Worm (Caenorhabditis elegans): ENCODE results near the gene rbm-42.

Gene rbm-42

DNA sequence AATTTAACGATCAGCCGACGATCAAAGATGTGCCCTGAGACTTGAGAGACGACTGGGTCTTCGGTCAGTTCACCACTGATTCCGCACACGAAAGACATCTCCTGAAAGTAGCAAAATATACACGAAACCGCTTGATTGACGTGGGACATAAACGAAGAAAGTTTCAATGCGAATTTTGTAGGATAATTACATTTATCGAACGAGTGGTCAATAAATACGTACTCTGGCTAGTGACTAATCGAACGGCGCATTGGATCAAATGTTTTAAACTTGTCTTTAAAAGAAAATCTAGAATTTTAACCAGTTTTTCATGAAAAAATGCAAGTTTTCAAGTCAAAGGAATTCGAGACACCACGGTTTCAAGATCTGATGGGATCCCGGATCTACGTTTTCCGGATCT, 18.9 kb upstream of the rbm-42 start, which contains the start of gene prp-19:
Gene prp-19 (minus strand): TSS at position 101 of the 400 bp plus-strand sequence.
- no peak for TF ChIP-seq ces-1 (GFP tag; optimal IDR thresholded peaks at IDR 0.05)
- TF ChIP-seq mls-2 (tag; optimal IDR thresholded peaks at IDR 0.05) = no peak
- no peak for TF ChIP-seq ztf-11 (tag; optimal IDR thresholded peaks at IDR 0.05)
- no peak for TF ChIP-seq tbx-8 (GFP tag; optimal IDR thresholded peaks at IDR 0.05)
- no peak for TF ChIP-seq blmp-1 (tag; optimal IDR thresholded peaks at IDR 0.05)
- no peak for TF ChIP-seq cnd-1 (tag; optimal IDR thresholded peaks at IDR 0.05)
- TF ChIP-seq nhr-76 (tag; optimal IDR thresholded peaks at IDR 0.05) = no peak
- no peak for TF ChIP-seq ceh-39 (tag; optimal IDR thresholded peaks at IDR 0.05)
- no peak for TF ChIP-seq sptf-1 (tag; optimal IDR thresholded peaks at IDR 0.05)
- no peak for TF ChIP-seq snpc-4 (tag; optimal IDR thresholded peaks at IDR 0.05)
- TF ChIP-seq nhr-237 (tag; optimal IDR thresholded peaks at IDR 0.05) = no peak
- no peak for TF ChIP-seq sem-2 (GFP tag; optimal IDR thresholded peaks at IDR 0.05)
- TF ChIP-seq bed-3 (GFP tag; optimal IDR thresholded peaks at IDR 0.05) = no peak
- TF ChIP-seq unc-62 (GFP tag; optimal IDR thresholded peaks at IDR 0.05) = no peak
- TF ChIP-seq ham-2 (GFP tag; optimal IDR thresholded peaks at IDR 0.05) = no peak
- TF ChIP-seq unc-120 (tag; optimal IDR thresholded peaks at IDR 0.05; ENCODE audit: poor library complexity, severe bottlenecking) = no peak

DNA sequence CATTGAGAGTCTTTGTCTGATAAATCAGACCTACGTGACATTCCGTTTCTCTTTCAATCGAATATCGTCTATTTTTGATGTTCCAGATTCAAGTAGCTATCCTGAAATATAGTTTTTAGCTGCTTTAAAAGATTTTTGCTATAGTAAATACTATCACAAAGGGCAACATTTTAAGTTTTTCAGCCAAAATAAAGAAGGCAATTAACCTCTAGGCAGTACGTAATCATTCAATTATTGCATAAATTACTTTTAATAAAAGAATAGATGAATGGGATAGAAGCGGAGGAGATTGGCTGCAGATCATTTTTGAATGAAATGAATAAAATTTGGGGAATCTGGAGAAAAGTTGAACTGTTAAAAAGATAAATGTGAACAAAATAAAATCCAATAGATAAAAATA, 16.7 kb upstream of the rbm-42 start, which contains the start of gene ulp-1:
Gene ulp-1 (minus strand): TSS at position 101 of the 400 bp plus-strand sequence.
- TF ChIP-seq nhr-237 (tag; optimal IDR thresholded peaks at IDR 0.05) (no peak), mab-5 (tag; optimal IDR thresholded peaks at IDR 0.05) (no peak), nhr-76 (tag; optimal IDR thresholded peaks at IDR 0.05) (no peak), lin-32 (GFP tag; optimal IDR thresholded peaks at IDR 0.05) (no peak), ces-1 (GFP tag; optimal IDR thresholded peaks at IDR 0.05) (no peak), ham-2 (GFP tag; optimal IDR thresholded peaks at IDR 0.05) (no peak), nhr-12 (tag; optimal IDR thresholded peaks at IDR 0.05) (no peak), blmp-1 (tag; optimal IDR thresholded peaks at IDR 0.05) (no peak), ceh-43 (GFP tag; optimal IDR thresholded peaks at IDR 0.05) (no peak), nhr-28 (tag; optimal IDR thresholded peaks at IDR 0.05) (no peak), pha-4 (tag; optimal IDR thresholded peaks at IDR 0.05) (no peak), zip-8 (tag; optimal IDR thresholded peaks at IDR 0.05) (no peak), sptf-1 (tag; optimal IDR thresholded peaks at IDR 0.05) (no peak), unc-39 (tag; optimal IDR thresholded peaks at IDR 0.05) (no peak), lin-13 (tag; optimal IDR thresholded peaks at IDR 0.05) (no peak)

DNA sequence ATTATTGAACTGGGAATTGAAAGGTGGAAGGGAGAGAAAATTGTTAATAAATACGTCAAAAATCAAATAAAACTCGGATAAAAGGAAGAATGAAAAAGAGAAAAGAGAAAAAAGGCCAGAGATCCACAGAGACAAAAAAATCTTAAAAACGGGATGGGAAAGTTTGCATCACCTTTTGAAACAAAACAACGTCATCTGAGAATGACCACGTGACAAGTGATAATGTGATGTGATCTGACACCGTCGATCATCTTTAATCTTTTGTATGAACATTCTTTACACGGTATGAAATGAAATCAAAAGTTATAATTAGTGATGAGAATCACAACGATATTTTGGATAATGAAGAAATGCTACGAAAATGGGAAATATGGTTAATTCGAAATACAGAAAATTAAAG, 12.7 kb upstream of the rbm-42 start:
- no peak for TF ChIP-seq ceh-39 (tag; optimal IDR thresholded peaks at IDR 0.05)
- TF ChIP-seq sem-2 (GFP tag; optimal IDR thresholded peaks at IDR 0.05) = no peak
- no peak for TF ChIP-seq mep-1 (tag; optimal IDR thresholded peaks at IDR 0.05)
- TF ChIP-seq ces-1 (GFP tag; optimal IDR thresholded peaks at IDR 0.05) = no peak

DNA sequence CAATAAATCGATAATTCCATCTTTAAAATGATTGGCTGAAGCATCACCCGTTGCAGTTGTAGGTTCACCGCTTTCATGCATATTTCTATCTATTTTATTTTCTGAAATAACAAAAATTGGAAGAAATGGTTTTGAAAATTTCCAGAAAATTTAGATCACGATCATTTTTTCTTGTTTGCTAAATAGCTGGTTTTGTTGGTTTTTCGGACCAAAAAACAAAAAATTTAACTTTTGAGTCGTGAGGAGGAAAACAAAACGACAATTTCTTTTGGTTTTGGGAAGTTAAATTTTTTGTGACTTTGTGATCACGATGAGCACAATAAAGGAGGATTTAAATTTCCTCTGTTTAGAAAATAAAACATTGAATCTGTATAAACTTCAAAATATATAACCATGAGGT, 12.2 kb upstream of the rbm-42 start, which contains the start of gene T10F2.2:
Gene T10F2.2 (minus strand): TSS at position 101 of the 400 bp plus-strand sequence.
- TF ChIP-seq ceh-43 (GFP tag; optimal IDR thresholded peaks at IDR 0.05) (no peak), snpc-4 (tag; optimal IDR thresholded peaks at IDR 0.05) (no peak)

DNA sequence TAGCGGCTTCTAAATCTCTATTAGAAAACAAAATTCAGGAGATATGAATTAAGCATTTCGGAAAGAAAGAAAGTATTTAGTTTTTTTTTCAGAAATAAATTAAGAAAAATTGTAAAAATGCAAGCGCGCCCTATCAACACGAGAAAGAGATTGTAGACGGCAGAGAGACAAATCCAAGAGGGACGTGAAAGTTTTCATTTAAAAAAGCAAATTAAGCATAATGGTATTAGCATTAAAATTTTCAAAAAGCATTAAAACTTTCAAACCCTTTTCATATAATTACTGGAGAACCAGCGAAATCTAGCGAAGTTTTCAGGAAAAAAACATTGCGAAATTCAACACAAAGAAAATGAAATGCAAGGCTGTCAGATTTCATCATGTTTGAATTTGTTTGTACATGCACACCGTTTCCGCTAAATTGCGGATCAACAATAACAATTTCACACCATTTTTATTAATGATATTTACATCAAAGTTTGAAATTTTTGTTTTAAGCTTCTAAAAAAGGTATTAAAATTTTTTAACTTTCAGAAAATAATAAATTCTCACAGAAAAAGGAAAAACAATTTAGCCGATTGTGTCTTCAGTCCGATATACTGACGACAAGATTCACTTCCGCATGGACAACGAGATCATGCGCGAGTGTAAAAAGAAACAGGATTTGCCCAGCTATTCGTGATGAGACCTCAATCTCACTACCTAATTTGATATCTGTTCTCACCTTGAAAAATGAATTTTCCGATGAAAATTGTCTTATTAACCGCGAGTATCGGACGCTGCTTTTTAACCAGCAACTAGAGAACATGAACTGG, 10.0 kb upstream of the rbm-42 start, which contains the start of gene gars-1:
Gene gars-1 (minus strand): TSS at position 808 of the 812 bp plus-strand sequence.
- TF ChIP-seq ces-1 (GFP tag; optimal IDR thresholded peaks at IDR 0.05) (peak; percentile 73), mep-1 (tag; optimal IDR thresholded peaks at IDR 0.05) (peak; percentile 30), tbx-8 (GFP tag; optimal IDR thresholded peaks at IDR 0.05) (no peak), nhr-76 (tag; optimal IDR thresholded peaks at IDR 0.05) (no peak), drap-1 (GFP tag; optimal IDR thresholded peaks at IDR 0.05) (no peak), ztf-11 (tag; optimal IDR thresholded peaks at IDR 0.05) (no peak)

DNA sequence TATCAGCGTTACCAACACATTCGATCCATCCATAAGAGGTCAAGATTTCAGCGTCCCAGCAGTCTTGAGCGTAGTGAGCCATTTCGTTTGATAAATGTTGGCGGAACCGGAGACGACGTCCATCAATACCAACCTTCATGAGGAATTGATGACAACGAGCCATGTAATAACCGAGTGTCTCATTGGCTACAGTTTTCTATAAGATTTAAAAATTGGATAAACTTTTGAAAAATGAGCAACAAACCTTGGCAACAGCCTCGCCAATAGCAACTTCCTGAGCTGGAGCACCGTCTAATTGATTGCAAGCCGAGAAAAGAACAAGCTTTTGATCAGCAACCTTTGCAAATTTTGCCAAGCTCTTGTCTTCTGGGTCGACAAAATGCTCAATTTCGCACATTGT, 7.8 kb upstream of the rbm-42 start:
- no peak for TF ChIP-seq hlh-1 (tag; optimal IDR thresholded peaks at IDR 0.05)
- TF ChIP-seq nhr-28 (tag; optimal IDR thresholded peaks at IDR 0.05) = no peak
- no peak for TF ChIP-seq cnd-1 (tag; optimal IDR thresholded peaks at IDR 0.05)
- no peak for TF ChIP-seq nhr-12 (tag; optimal IDR thresholded peaks at IDR 0.05)
- TF ChIP-seq M03D4.4 (tag; optimal IDR thresholded peaks at IDR 0.05) = no peak
- TF ChIP-seq drap-1 (GFP tag; optimal IDR thresholded peaks at IDR 0.05) = no peak

Data from whole organism, mixed stage, embryonic.